Worm (Caenorhabditis elegans): ENCODE data around the gene gstk-2.

gstk-2 gene

ce11 chrIV:7195734-7196133 is 46.3 kb downstream of the gstk-2 start, which contains the start of gene best-16:
Gene best-16 (minus strand): TSS chrIV:7195834.
- TF ChIP-seq unc-55 (GFP tag; optimal IDR thresholded peaks at IDR 0.05) = no peak
- TF ChIP-seq ztf-4 (tag; optimal IDR thresholded peaks at IDR 0.05) = no peak
- no peak for TF ChIP-seq unc-62 (GFP tag; optimal IDR thresholded peaks at IDR 0.05)
- TF ChIP-seq ZK546.5 (tag; optimal IDR thresholded peaks at IDR 0.05) = no peak

ce11 chrIV:7191745-7192144 is 50.3 kb downstream of the gstk-2 start, which contains the start of gene R13A1.5:
Gene R13A1.5 (minus strand): TSS chrIV:7191845.
- no peak for TF ChIP-seq ztf-11 (tag; optimal IDR thresholded peaks at IDR 0.05)
- no peak for TF ChIP-seq ceh-16 (tag; optimal IDR thresholded peaks at IDR 0.05)
- TF ChIP-seq elt-3 (tag; optimal IDR thresholded peaks at IDR 0.05) = no peak
- TF ChIP-seq Y55F3AM.14 (GFP tag; optimal IDR thresholded peaks at IDR 0.05) = no peak
